Worm (Caenorhabditis elegans) whole organism, L4 larva: ENCODE measurements around the gene ttr-52.

Experiments used
- D1046.2 ChIP-seq: fragments of 200-800 bp; sonication (Bioruptor generic); IDR thresholded peaks from 2 replicates; pipeline ENCODE4 v1.3.6; 2022; ENCODE audit warnings: missing genetic modification characterization, missing compliant biosample characterization
- F10B5.3 ChIP-seq: sonication (generic microtip); optimal IDR thresholded peaks from 2 replicates; lab custom pipeline; 2016; ENCODE audit warnings: mild to moderate bottlenecking, missing genetic modification characterization, missing compliant biosample characterization
- F37D6.2 ChIP-seq: sonication (generic microtip); optimal IDR thresholded peaks from 2 replicates; lab custom pipeline; 2016; ENCODE audit warnings: mild to moderate bottlenecking, missing genetic modification characterization, missing compliant biosample characterization
- F44E2.7 ChIP-seq: fragments of 200-800 bp; sonication (Bioruptor generic); IDR thresholded peaks from 2 replicates; pipeline ENCODE4 v2.1.2; 2022; ENCODE audit warnings: missing genetic modification characterization, missing compliant biosample characterization
- F49E8.2 ChIP-seq: sonication (generic microtip); optimal IDR thresholded peaks from 2 replicates; lab custom pipeline; 2016; ENCODE audit warnings: missing compliant biosample characterization, mild to moderate bottlenecking, missing genetic modification characterization, borderline replicate concordance
- T20F7.1 ChIP-seq: fragments of 200-800 bp; sonication (Bioruptor generic); optimal IDR thresholded peaks from 2 replicates; lab custom pipeline; 2018; ENCODE audit warnings: mild to moderate bottlenecking, missing genetic modification characterization, missing compliant biosample characterization
- Y105C5A.15 ChIP-seq: fragments of 200-800 bp; sonication (Bioruptor generic); IDR thresholded peaks from 2 replicates; pipeline ENCODE4 v1.3.6; 2022; ENCODE audit warnings: missing genetic modification characterization, missing compliant biosample characterization
- Y75B8A.6 ChIP-seq: fragments of 200-800 bp; sonication (Bioruptor generic); IDR thresholded peaks from 2 replicates; pipeline ENCODE4 v1.3.6; 2022; ENCODE audit warnings: missing genetic modification reagents, missing genetic modification characterization, missing compliant biosample characterization
- ZK337.2 ChIP-seq: fragments of 200-800 bp; sonication (Bioruptor generic); IDR thresholded peaks from 2 replicates; pipeline ENCODE4 v1.3.6; 2022; ENCODE audit warnings: missing genetic modification reagents, missing genetic modification characterization, missing compliant biosample characterization
- aly-2 ChIP-seq: sonication (generic microtip); optimal IDR thresholded peaks from 2 replicates; lab custom pipeline; 2018; ENCODE audit warnings: missing biosample characterization, missing genetic modification characterization
- arid-1 ChIP-seq: fragments of 200-800 bp; sonication (Bioruptor generic); conservative IDR thresholded peaks from 2 replicates; pipeline ENCODE4 v1.3.6; 2022; ENCODE audit warnings: missing genetic modification reagents, missing genetic modification characterization, missing compliant biosample characterization
- attf-4 ChIP-seq: sonication (generic microtip); optimal IDR thresholded peaks from 3 replicates; lab custom pipeline; 2017; ENCODE audit warnings: missing biosample characterization, missing genetic modification characterization
- ceh-28 ChIP-seq: fragments of 150-350 bp; optimal IDR thresholded peaks from 2 replicates; lab custom pipeline; 2014; ENCODE audit warnings: missing biosample characterization, missing genetic modification reagents, missing genetic modification characterization
- ceh-62 ChIP-seq: sonication (generic microtip); optimal IDR thresholded peaks from 2 replicates; lab custom pipeline; 2017; ENCODE audit warnings: missing biosample characterization, missing genetic modification characterization
- ceh-82 ChIP-seq: sonication (generic microtip); optimal IDR thresholded peaks from 2 replicates; lab custom pipeline; 2017; ENCODE audit warnings: missing biosample characterization, missing genetic modification characterization
- ctbp-1 ChIP-seq: fragments of 200-800 bp; sonication (Bioruptor generic); IDR thresholded peaks from 2 replicates; pipeline ENCODE4 v1.3.6; 2022; ENCODE audit warnings: missing genetic modification reagents, missing genetic modification characterization, missing compliant biosample characterization
- daf-16 ChIP-seq, 3 experiments: sonication (generic microtip); optimal IDR thresholded peaks; 2 replicates each; lab custom pipeline; 2016 to 2017; ENCODE audit warnings: missing genetic modification characterization in 3 of 3, missing genetic modification reagents in 3 of 3, mild to moderate bottlenecking in 2 of 3, missing compliant biosample characterization in 2 of 3, missing biosample characterization in 1 of 3, moderate library complexity in 1 of 3
- daf-8 ChIP-seq: fragments of 200-800 bp; sonication (Bioruptor generic); IDR thresholded peaks from 2 replicates; pipeline ENCODE4 v1.3.6; 2022; ENCODE audit warnings: missing genetic modification characterization, missing compliant biosample characterization
- dmd-6 ChIP-seq: fragments of 200-800 bp; sonication (Bioruptor generic); IDR thresholded peaks from 2 replicates; pipeline ENCODE4 v1.3.6; 2022; ENCODE audit warnings: missing genetic modification reagents, missing genetic modification characterization, missing compliant biosample characterization
- duxl-1 ChIP-seq: sonication (generic microtip); optimal IDR thresholded peaks from 2 replicates; lab custom pipeline; 2016; ENCODE audit warnings: mild to moderate bottlenecking, missing genetic modification characterization, moderate library complexity, missing compliant biosample characterization; ENCODE audit not compliant: poor library complexity
- dve-1 ChIP-seq: sonication (generic microtip); optimal IDR thresholded peaks from 2 replicates; lab custom pipeline; 2017; ENCODE audit warnings: antibody characterized with exemption, mild to moderate bottlenecking, missing genetic modification characterization, missing compliant biosample characterization; ENCODE audit not compliant: insufficient read depth
- egl-43 ChIP-seq: fragments of 200-800 bp; sonication (Bioruptor generic); IDR thresholded peaks from 2 replicates; pipeline ENCODE4 v1.3.6; 2022; ENCODE audit warnings: missing genetic modification reagents, missing genetic modification characterization, missing compliant biosample characterization
- hmg-1.1 ChIP-seq: fragments of 200-800 bp; sonication (Bioruptor generic); IDR thresholded peaks from 2 replicates; pipeline ENCODE4 v1.3.6; 2022; ENCODE audit warnings: missing genetic modification reagents, missing genetic modification characterization, missing compliant biosample characterization
- lin-15B ChIP-seq: fragments of 150-350 bp; sonication (generic microtip); optimal IDR thresholded peaks from 3 replicates; lab custom pipeline; 2014; ENCODE audit warnings: missing biosample characterization, missing genetic modification characterization
- lin-29 ChIP-seq: fragments of 200-800 bp; sonication (Bioruptor generic); IDR thresholded peaks from 2 replicates; pipeline ENCODE4 v1.3.6; 2022; ENCODE audit warnings: missing genetic modification reagents, missing genetic modification characterization, missing compliant biosample characterization
- lin-39 ChIP-seq: fragments of 150-350 bp; optimal IDR thresholded peaks from 2 replicates; lab custom pipeline; 2014; ENCODE audit warnings: missing biosample characterization, missing genetic modification reagents, missing genetic modification characterization
- lir-3 ChIP-seq: sonication (generic microtip); optimal IDR thresholded peaks from 2 replicates; lab custom pipeline; 2016; ENCODE audit warnings: mild to moderate bottlenecking, missing genetic modification characterization, missing compliant biosample characterization
- madf-9 ChIP-seq: fragments of 200-800 bp; sonication (Bioruptor generic); conservative IDR thresholded peaks from 2 replicates; pipeline ENCODE4 v1.3.6; 2022; ENCODE audit warnings: missing genetic modification reagents, missing genetic modification characterization, missing compliant biosample characterization
- mdt-29 ChIP-seq: fragments of 200-800 bp; sonication (Bioruptor generic); IDR thresholded peaks from 2 replicates; pipeline ENCODE4 v1.3.6; 2022; ENCODE audit warnings: missing genetic modification reagents, missing genetic modification characterization, missing compliant biosample characterization
- nhr-102 ChIP-seq: sonication (generic microtip); optimal IDR thresholded peaks from 2 replicates; lab custom pipeline; 2016; ENCODE audit warnings: mild to moderate bottlenecking, missing genetic modification characterization, moderate library complexity, missing compliant biosample characterization
- nhr-28 ChIP-seq: fragments of 150-350 bp; optimal IDR thresholded peaks from 2 replicates; lab custom pipeline; 2014; ENCODE audit warnings: missing biosample characterization, missing genetic modification characterization
- nhr-42 ChIP-seq: fragments of 200-800 bp; sonication (Bioruptor generic); IDR thresholded peaks from 2 replicates; pipeline ENCODE4 v1.3.6; 2022; ENCODE audit warnings: missing genetic modification characterization, missing compliant biosample characterization
- nhr-6 ChIP-seq: fragments of 150-350 bp; optimal IDR thresholded peaks from 2 replicates; lab custom pipeline; 2014; ENCODE audit warnings: missing biosample characterization, missing genetic modification characterization
- pha-4 ChIP-seq, 2 experiments: fragments of 150-350 bp in 1 of 2; fragments of 200-800 bp in 1 of 2; sonication (Bioruptor generic) in 1 of 2; IDR thresholded peaks in 1 of 2; optimal IDR thresholded peaks in 1 of 2; 2 replicates each; pipeline versions ENCODE4 v1.3.6 to Lab custom; 2014 to 2022; ENCODE audit warnings: missing genetic modification characterization in 2 of 2, missing genetic modification reagents in 2 of 2, missing biosample characterization in 1 of 2, missing compliant biosample characterization in 1 of 2
- php-3 ChIP-seq: fragments of 200-800 bp; sonication (Bioruptor generic); IDR thresholded peaks from 2 replicates; pipeline ENCODE4 v1.3.6; 2022; ENCODE audit warnings: missing genetic modification reagents, missing genetic modification characterization, missing compliant biosample characterization
- pqm-1 ChIP-seq: sonication (generic microtip); optimal IDR thresholded peaks from 2 replicates; lab custom pipeline; 2017; ENCODE audit warnings: missing biosample characterization, missing genetic modification characterization
- rbr-2 ChIP-seq: sonication (generic microtip); optimal IDR thresholded peaks from 2 replicates; lab custom pipeline; 2016; ENCODE audit warnings: missing genotype, missing genetic modification characterization, missing compliant biosample characterization
- saeg-2 ChIP-seq: fragments of 200-800 bp; sonication (Bioruptor generic); IDR thresholded peaks from 2 replicates; pipeline ENCODE4 v1.3.6; 2022; ENCODE audit warnings: missing genetic modification reagents, missing genetic modification characterization, missing compliant biosample characterization
- sdz-12 ChIP-seq: fragments of 200-800 bp; sonication (Bioruptor generic); optimal IDR thresholded peaks from 2 replicates; lab custom pipeline; 2018; ENCODE audit warnings: mild to moderate bottlenecking, missing genetic modification characterization, missing compliant biosample characterization
- set-16 ChIP-seq: fragments of 200-800 bp; sonication (Bioruptor generic); IDR thresholded peaks from 2 replicates; pipeline ENCODE4 v1.3.6; 2022; ENCODE audit warnings: missing genetic modification reagents, missing genetic modification characterization, missing compliant biosample characterization
- snpc-4 ChIP-seq: fragments of 150-350 bp; optimal IDR thresholded peaks from 2 replicates; lab custom pipeline; 2014; ENCODE audit warnings: missing biosample characterization, missing genetic modification characterization
- spr-1 ChIP-seq: sonication (generic microtip); optimal IDR thresholded peaks from 2 replicates; lab custom pipeline; 2016; ENCODE audit warnings: mild to moderate bottlenecking, missing genetic modification characterization, missing compliant biosample characterization
- tra-1 ChIP-seq: fragments of 200-800 bp; sonication (Bioruptor generic); IDR thresholded peaks from 2 replicates; pipeline ENCODE4 v1.3.6; 2022; ENCODE audit warnings: missing genetic modification reagents, missing genetic modification characterization, missing compliant biosample characterization
- unc-130 ChIP-seq: sonication (generic microtip); optimal IDR thresholded peaks from 2 replicates; lab custom pipeline; 2016; ENCODE audit warnings: missing genetic modification reagents, missing genetic modification characterization, missing compliant biosample characterization
- zfp-2 ChIP-seq: sonication (generic microtip); optimal IDR thresholded peaks from 2 replicates; lab custom pipeline; 2016; ENCODE audit warnings: mild to moderate bottlenecking, missing genetic modification characterization, missing compliant biosample characterization
- zfp-3 ChIP-seq: fragments of 200-800 bp; sonication (Bioruptor generic); conservative IDR thresholded peaks from 2 replicates; pipeline ENCODE4 v1.3.6; 2022; ENCODE audit warnings: missing genetic modification reagents, missing genetic modification characterization, missing compliant biosample characterization
- zip-11 ChIP-seq: fragments of 200-800 bp; sonication (Bioruptor generic); IDR thresholded peaks from 2 replicates; pipeline ENCODE4 v1.3.6; 2022; ENCODE audit warnings: missing genetic modification characterization, missing compliant biosample characterization
- zip-2 ChIP-seq: fragments of 150-350 bp; optimal IDR thresholded peaks from 2 replicates; lab custom pipeline; 2014; ENCODE audit warnings: missing biosample characterization, missing genetic modification characterization
- ztf-11 ChIP-seq: fragments of 150-350 bp; optimal IDR thresholded peaks from 2 replicates; lab custom pipeline; 2014; ENCODE audit warnings: missing biosample characterization, missing genetic modification characterization

The ttr-52 gene

DNA sequence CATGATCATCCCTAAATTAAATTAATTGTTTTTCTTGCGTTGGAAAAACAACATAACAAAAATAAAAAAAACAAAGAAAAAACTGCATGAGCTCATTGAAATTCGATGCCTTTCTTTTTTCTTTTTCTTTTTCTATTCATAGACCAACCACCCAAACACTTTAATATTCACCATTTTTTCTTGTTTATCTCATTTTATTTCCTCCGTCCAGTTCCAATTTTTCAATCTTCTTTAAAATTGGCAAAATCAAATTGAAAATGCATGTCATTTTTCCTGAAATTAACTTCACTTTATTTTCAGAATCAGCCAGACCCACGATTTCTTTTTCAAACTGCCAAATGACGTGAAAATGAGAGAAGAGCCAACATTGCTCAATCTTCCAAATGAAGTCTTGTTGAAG lies 18.7 kb upstream of the ttr-52 start, which contains the start of gene T03F6.4:
TSS of gene T03F6.4 (plus strand) at position 301 of the 400 bp plus-strand sequence.
- TF ChIP-seq zfp-3 (no peak), snpc-4 (tag; lab: Kevin White, UChicago) (no peak), attf-4 (tag; lab: Kevin White, UChicago) (no peak), F44E2.7 (GFP tag; lab: Robert Waterston, UW) (no peak), php-3 (GFP tag; lab: Robert Waterston, UW) (no peak), zip-2 (tag; lab: Kevin White, UChicago) (no peak), madf-9 (GFP tag; lab: Robert Waterston, UW) (no peak), nhr-6 (tag; lab: Kevin White, UChicago) (no peak), ceh-82 (tag; lab: Kevin White, UChicago) (no peak), ZK337.2 (no peak), duxl-1 (tag; lab: Kevin White, UChicago) (no peak), dve-1 (no peak), ceh-28 (tag; lab: Kevin White, UChicago) (no peak), pha-4 (GFP tag; IDR thresholded peaks at IDR 0.05; lab: Robert Waterston, UW) (no peak), pha-4 (tag; optimal IDR thresholded peaks at IDR 0.05; lab: Kevin White, UChicago) (no peak), ztf-11 (tag; lab: Kevin White, UChicago) (no peak), Y75B8A.6 (GFP tag; lab: Robert Waterston, UW) (no peak), nhr-28 (tag; lab: Kevin White, UChicago) (no peak), saeg-2 (GFP tag; lab: Robert Waterston, UW) (no peak), set-16 (GFP tag; lab: Robert Waterston, UW) (no peak), F10B5.3 (tag; lab: Kevin White, UChicago) (no peak)

DNA sequence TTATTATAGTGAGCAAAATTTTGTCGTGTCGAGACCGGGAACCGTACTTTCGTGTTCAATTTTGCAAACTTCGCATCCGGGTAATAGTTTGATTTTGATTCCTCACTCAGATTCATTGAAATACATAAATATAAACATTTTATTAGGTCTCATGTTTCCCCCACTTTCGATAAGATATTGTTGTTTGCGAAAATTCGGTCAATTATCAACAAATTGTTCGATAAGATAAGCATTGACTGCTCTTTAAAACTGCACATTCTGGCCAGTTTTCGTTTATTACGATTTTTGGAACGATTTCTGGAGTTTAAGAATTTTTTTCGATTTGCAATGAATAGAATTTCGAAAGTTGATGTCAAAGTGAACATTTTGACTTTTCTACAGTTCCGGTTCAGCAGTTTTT lies 15.9 kb upstream of the ttr-52 start:
- TF ChIP-seq lin-15B, result no peak
- TF ChIP-seq F49E8.2 (tag; lab: Kevin White, UChicago), result no peak
- no peak for TF ChIP-seq lir-3 (tag; lab: Kevin White, UChicago)
- no peak for TF ChIP-seq nhr-42 (GFP tag; lab: Robert Waterston, UW)
- TF ChIP-seq sdz-12 (GFP tag; lab: Kevin White, UChicago), result no peak
- no peak for TF ChIP-seq hmg-1.1 (GFP tag; lab: Robert Waterston, UW)
- no peak for TF ChIP-seq daf-16 (GFP tag; optimal IDR thresholded peaks at IDR 0.05; lab: Kevin White, UChicago)
- peak; percentile 89 for TF ChIP-seq daf-16 (tag; optimal IDR thresholded peaks at IDR 0.05; lab: Kevin White, UChicago)
- TF ChIP-seq pqm-1 (tag; lab: Kevin White, UChicago), result peak; percentile 60
- no peak for TF ChIP-seq daf-8 (GFP tag; lab: Robert Waterston, UW)
- no peak for TF ChIP-seq zfp-2 (tag; lab: Kevin White, UChicago)
- peak; percentile 66; the same call in 1 of the 2 replicates for TF ChIP-seq php-3 (GFP tag; lab: Robert Waterston, UW)
- TF ChIP-seq aly-2 (tag; lab: Kevin White, UChicago), result no peak
- TF ChIP-seq ceh-62, result no peak
- no peak for TF ChIP-seq attf-4 (tag; lab: Kevin White, UChicago)
- no peak for TF ChIP-seq nhr-102 (tag; lab: Kevin White, UChicago)
- TF ChIP-seq ctbp-1, result no peak
- TF ChIP-seq egl-43 (GFP tag; lab: Robert Waterston, UW), result no peak
- no peak for TF ChIP-seq F37D6.2 (tag; lab: Kevin White, UChicago)
- no peak for TF ChIP-seq unc-130 (GFP tag; lab: Kevin White, UChicago)
- no peak for TF ChIP-seq snpc-4 (tag; lab: Kevin White, UChicago)
- no peak for TF ChIP-seq mdt-29
- TF ChIP-seq nhr-28 (tag; lab: Kevin White, UChicago), result peak; percentile 31
- TF ChIP-seq Y105C5A.15, result no peak
- no peak for TF ChIP-seq rbr-2 (tag; lab: Kevin White, UChicago)
- TF ChIP-seq T20F7.1, result no peak
- no peak for TF ChIP-seq D1046.2 (GFP tag; lab: Robert Waterston, UW)
- TF ChIP-seq dve-1, result peak; percentile 47
- TF ChIP-seq zip-11 (GFP tag; lab: Robert Waterston, UW), result no peak
- no peak for TF ChIP-seq spr-1
- TF ChIP-seq arid-1 (GFP tag; lab: Robert Waterston, UW), result no peak
- no peak for TF ChIP-seq lin-39 (tag; lab: Kevin White, UChicago)
- no peak for TF ChIP-seq tra-1 (GFP tag; lab: Robert Waterston, UW)
- TF ChIP-seq dmd-6 (GFP tag; lab: Robert Waterston, UW), result peak; percentile 23; the same call in 1 of the 2 replicates
- no peak for TF ChIP-seq lin-29 (GFP tag; lab: Robert Waterston, UW)
